Worm (Caenorhabditis elegans): ENCODE data around the gene Y17D7C.1.

Gene Y17D7C.1

ce11 chrV:18712118-18712517, 5.7 kb downstream of the Y17D7C.1 start (continued):
- no peak for TF ChIP-seq let-526 (GFP tag; IDR thresholded peaks at IDR 0.05)
- no peak for TF ChIP-seq dpl-1 (GFP tag; optimal IDR thresholded peaks at IDR 0.05)
- TF ChIP-seq pbrm-1 (GFP tag; IDR thresholded peaks at IDR 0.05) = no peak
- TF ChIP-seq unc-130 (GFP tag; optimal IDR thresholded peaks at IDR 0.05) = no peak
- TF ChIP-seq egl-44 (GFP tag; IDR thresholded peaks at IDR 0.05) = peak; percentile 69; the same call in 1 of the 2 replicates
- no peak for TF ChIP-seq lin-40 (tag; optimal IDR thresholded peaks at IDR 0.05)
- no peak for TF ChIP-seq atf-7 (tag; optimal IDR thresholded peaks at IDR 0.05)
- no peak for TF ChIP-seq attf-6 (GFP tag; IDR thresholded peaks at IDR 0.05)
- TF ChIP-seq C17E4.6 (GFP tag; IDR thresholded peaks at IDR 0.05) = no peak
- TF ChIP-seq lin-26 (GFP tag; IDR thresholded peaks at IDR 0.05) = no peak
- peak; percentile 43 for TF ChIP-seq hrde-1 (tag; optimal IDR thresholded peaks at IDR 0.05; ENCODE audit: borderline replicate concordance)
- TF ChIP-seq die-1 (tag; optimal IDR thresholded peaks at IDR 0.05) = peak; percentile 24
- TF ChIP-seq rcor-1 (GFP tag; IDR thresholded peaks at IDR 0.05) = no peak
- TF ChIP-seq madf-3 (GFP tag; IDR thresholded peaks at IDR 0.05) = no peak
- no peak for TF ChIP-seq nfya-1 (tag; optimal IDR thresholded peaks at IDR 0.05; ENCODE audit: borderline replicate concordance, insufficient read depth)
- no peak for TF ChIP-seq F57C9.4 (tag; optimal IDR thresholded peaks at IDR 0.05)
- no peak for TF ChIP-seq snpc-4 (GFP tag; optimal IDR thresholded peaks at IDR 0.05)
- peak in 1 of 4 experiments; percentile 52 for TF ChIP-seq snpc-4 (tag; optimal IDR thresholded peaks at IDR 0.05)
- peak; percentile 1 for TF ChIP-seq F49E8.2 (tag; optimal IDR thresholded peaks at IDR 0.05; ENCODE audit: insufficient read depth)
- TF ChIP-seq him-1 (tag; optimal IDR thresholded peaks at IDR 0.05) = peak; percentile 22
- TF ChIP-seq C06A6.2 (GFP tag; conservative IDR thresholded peaks at IDR 0.05) = no peak
- no peak for TF ChIP-seq snpc-1.1 (tag; optimal IDR thresholded peaks at IDR 0.05; ENCODE audit: insufficient read depth)
- no peak for TF ChIP-seq rec-8 (tag; optimal IDR thresholded peaks at IDR 0.05)
- no peak for TF ChIP-seq F10E7.11 (tag; optimal IDR thresholded peaks at IDR 0.05)
- peak; percentile 53 for TF ChIP-seq hlh-12 (tag; optimal IDR thresholded peaks at IDR 0.05)
- no peak for TF ChIP-seq ets-4 (GFP tag; optimal IDR thresholded peaks at IDR 0.05)
- TF ChIP-seq gei-17 (GFP tag; optimal IDR thresholded peaks at IDR 0.05) = no peak
- TF ChIP-seq B0336.3 (GFP tag; IDR thresholded peaks at IDR 0.05) = no peak
- no peak for TF ChIP-seq tbx-9 (tag; optimal IDR thresholded peaks at IDR 0.05; ENCODE audit: borderline replicate concordance)
- no peak for TF ChIP-seq Y79H2A.3 (GFP tag; conservative IDR thresholded peaks at IDR 0.05)

ce11 chrV:18719412-18719811, 13.0 kb downstream of the Y17D7C.1 start:
- TF ChIP-seq ama-1 (optimal IDR thresholded peaks at IDR 0.05) (no peak), ama-1 (GFP tag; optimal IDR thresholded peaks at IDR 0.05) (no peak), sdz-38 (tag; optimal IDR thresholded peaks at IDR 0.05) (peak; percentile 6)

DNA sequence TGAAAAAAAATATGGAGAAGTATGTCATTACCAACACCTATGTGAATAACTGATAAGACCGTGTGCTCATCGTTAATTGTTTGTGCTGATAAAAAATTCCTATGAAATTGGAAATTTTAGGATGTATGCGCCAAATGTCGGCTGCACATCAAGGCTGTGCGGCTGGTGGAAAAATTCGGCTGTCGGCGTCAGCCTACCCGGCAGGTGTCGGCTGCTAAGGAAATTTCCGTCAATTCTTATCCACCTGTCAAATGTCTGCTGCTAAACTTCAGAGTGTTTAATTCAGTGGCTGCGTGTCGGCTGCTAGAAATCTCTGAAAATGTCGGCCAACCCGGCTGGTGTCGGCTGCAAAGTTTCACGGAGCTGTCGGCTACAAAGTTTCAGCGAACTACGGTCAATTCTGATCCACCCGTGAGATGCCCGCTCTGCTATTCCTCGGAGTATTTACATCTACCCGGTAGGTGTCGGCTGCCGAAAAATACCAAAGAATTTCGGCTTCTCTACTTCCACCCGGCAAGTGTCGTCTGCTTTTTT, 13.7 kb downstream of the Y17D7C.1 start, which contains the start of gene Y17D7C.2:
Gene Y17D7C.2 (minus strand): TSS at position 32 of the 534 bp plus-strand sequence.
- TF ChIP-seq aptf-3 (GFP tag; IDR thresholded peaks at IDR 0.05) (no peak), F10E7.11 (tag; optimal IDR thresholded peaks at IDR 0.05) (no peak), atf-7 (tag; optimal IDR thresholded peaks at IDR 0.05) (no peak), Y95B8A.8 (GFP tag; IDR thresholded peaks at IDR 0.05) (no peak), lin-40 (tag; optimal IDR thresholded peaks at IDR 0.05) (no peak), snpc-1.3 (tag; optimal IDR thresholded peaks at IDR 0.05; ENCODE audit: insufficient read depth) (no peak), snpc-3.4 (tag; optimal IDR thresholded peaks at IDR 0.05) (no peak), mes-4 (tag; optimal IDR thresholded peaks at IDR 0.05) (no peak), mxl-1 (tag; optimal IDR thresholded peaks at IDR 0.05) (no peak), snpc-4 (GFP tag; optimal IDR thresholded peaks at IDR 0.05) (no peak), snpc-4 (tag; optimal IDR thresholded peaks at IDR 0.05) (peak; percentile 32 to 66 (median 60)), xnd-1 (tag; optimal IDR thresholded peaks at IDR 0.05) (no peak), ztf-25 (GFP tag; IDR thresholded peaks at IDR 0.05) (no peak), let-526 (GFP tag; IDR thresholded peaks at IDR 0.05) (no peak), sea-2 (GFP tag; IDR thresholded peaks at IDR 0.05) (no peak), F33H1.4 (GFP tag; IDR thresholded peaks at IDR 0.05) (no peak), ceh-58 (GFP tag; IDR thresholded peaks at IDR 0.05) (no peak), efl-1 (GFP tag; optimal IDR thresholded peaks at IDR 0.05) (no peak), F57A8.1 (GFP tag; optimal IDR thresholded peaks at IDR 0.05) (no peak), F23B12.7 (tag; optimal IDR thresholded peaks at IDR 0.05; ENCODE audit: insufficient read depth) (no peak)
